Fruit fly (Drosophila melanogaster) whole organism, embryonic: ENCODE measurements around the gene Acp29AB.
A peak's percentile ranks its signal among the peaks of the same experiment; 100 is the strongest.

Experiments
- ATbp ChIP-seq: fragments of 200-800 bp; sonication (Bioruptor generic); optimal IDR thresholded peaks from 2 replicates; lab custom pipeline; 2017; ENCODE audit warnings: missing biosample characterization, mild to moderate bottlenecking, missing genetic modification characterization, missing genetic modification reagents
- Blimp-1 ChIP-seq: fragments of 200-800 bp; sonication (Bioruptor generic); optimal IDR thresholded peaks from 3 replicates; lab custom pipeline; 2018; ENCODE audit warnings: missing biosample characterization, missing genetic modification characterization, mild to moderate bottlenecking, moderate library complexity, missing genetic modification reagents
- CG10267 ChIP-seq: fragments of 200-800 bp; sonication (Bioruptor generic); optimal IDR thresholded peaks from 2 replicates; lab custom pipeline; 2018; ENCODE audit warnings: missing biosample characterization, mild to moderate bottlenecking, missing genetic modification characterization, moderate library complexity
- CG10274 ChIP-seq: fragments of 200-800 bp; sonication (Bioruptor generic); optimal IDR thresholded peaks from 3 replicates; lab custom pipeline; 2017; ENCODE audit warnings: missing biosample characterization, mild to moderate bottlenecking, missing genetic modification characterization
- CG10321 ChIP-seq: fragments of 200-800 bp; sonication (Bioruptor generic); IDR thresholded peaks from 2 replicates; pipeline ENCODE4 v1.3.6; 2022; ENCODE audit warnings: missing biosample characterization, missing genetic modification characterization
- CG1233 ChIP-seq: fragments of 200-800 bp; sonication (Bioruptor generic); optimal IDR thresholded peaks from 4 replicates; lab custom pipeline; 2018; ENCODE audit warnings: missing biosample characterization, mild to moderate bottlenecking, missing genetic modification characterization
- CG12391 ChIP-seq: fragments of 200-800 bp; sonication (Bioruptor generic); optimal IDR thresholded peaks from 3 replicates; lab custom pipeline; 2018; ENCODE audit warnings: missing biosample characterization, mild to moderate bottlenecking, missing genetic modification characterization, moderate library complexity
- CG14667 ChIP-seq: fragments of 200-800 bp; sonication (Bioruptor generic); IDR thresholded peaks from 2 replicates; pipeline ENCODE4 v1.3.6; 2022; ENCODE audit warnings: missing biosample characterization, missing genetic modification characterization
- CG16779 ChIP-seq: fragments of 200-800 bp; sonication (Bioruptor generic); IDR thresholded peaks from 2 replicates; pipeline ENCODE4 v1.3.6; 2022; ENCODE audit warnings: missing biosample characterization, missing genetic modification characterization
- CG17829 ChIP-seq: fragments of 200-800 bp; optimal IDR thresholded peaks from 2 replicates; lab custom pipeline; 2019; ENCODE audit warnings: missing biosample characterization, mild to moderate bottlenecking, missing genetic modification characterization, moderate library complexity
- CG31365 ChIP-seq: fragments of 200-800 bp; sonication (Bioruptor generic); optimal IDR thresholded peaks from 2 replicates; lab custom pipeline; 2018; ENCODE audit warnings: missing biosample characterization, mild to moderate bottlenecking, missing genetic modification characterization
- CG34224 ChIP-seq: fragments of 200-800 bp; sonication (Bioruptor generic); IDR thresholded peaks from 3 replicates; pipeline ENCODE4 v1.3.6; 2022; ENCODE audit warnings: missing biosample characterization, missing genetic modification characterization; ENCODE audit not compliant: partially characterized antibody
- CG4404 ChIP-seq: fragments of 200-800 bp; sonication (Bioruptor generic); IDR thresholded peaks from 2 replicates; pipeline ENCODE4 v1.3.6; 2022; ENCODE audit warnings: missing biosample characterization, missing genetic modification characterization
- CG4617 ChIP-seq: fragments of 200-800 bp; sonication (Bioruptor generic); optimal IDR thresholded peaks from 3 replicates; lab custom pipeline; 2016; ENCODE audit warnings: missing biosample characterization, missing genetic modification characterization, borderline replicate concordance
- CG6654 ChIP-seq: fragments of 200-800 bp; sonication (Bioruptor generic); optimal IDR thresholded peaks from 2 replicates; lab custom pipeline; 2017; ENCODE audit warnings: missing biosample characterization, mild to moderate bottlenecking, missing genetic modification characterization
- CG7556 ChIP-seq: fragments of 200-800 bp; sonication (Bioruptor generic); optimal IDR thresholded peaks from 2 replicates; lab custom pipeline; 2017; ENCODE audit warnings: missing biosample characterization, mild to moderate bottlenecking, missing genetic modification characterization
- CG9437 ChIP-seq: fragments of 200-800 bp; sonication (Bioruptor generic); optimal IDR thresholded peaks from 2 replicates; lab custom pipeline; 2018; ENCODE audit warnings: missing biosample characterization, mild to moderate bottlenecking, missing genetic modification characterization
- CG9797 ChIP-seq: fragments of 200-800 bp; sonication (Bioruptor generic); optimal IDR thresholded peaks from 3 replicates; lab custom pipeline; 2018; ENCODE audit warnings: missing biosample characterization, mild to moderate bottlenecking, missing genetic modification characterization
- CG9817 ChIP-seq: fragments of 200-800 bp; sonication (Bioruptor generic); optimal IDR thresholded peaks from 2 replicates; lab custom pipeline; 2018; ENCODE audit warnings: missing biosample characterization, mild to moderate bottlenecking, missing genetic modification characterization, moderate library complexity
- Deaf1 ChIP-seq: fragments of 200-800 bp; optimal IDR thresholded peaks from 3 replicates; lab custom pipeline; 2019; ENCODE audit warnings: missing biosample characterization, mild to moderate bottlenecking, missing genetic modification characterization, moderate library complexity
- Gsc ChIP-seq: fragments of 200-800 bp; sonication (Bioruptor generic); IDR thresholded peaks from 2 replicates; pipeline ENCODE4 v1.3.6; 2022; ENCODE audit warnings: missing biosample characterization, missing genetic modification characterization
- H2.0 ChIP-seq: fragments of 200-800 bp; sonication (Bioruptor generic); IDR thresholded peaks from 2 replicates; pipeline ENCODE4 v1.3.6; 2022; ENCODE audit warnings: missing biosample characterization, missing genetic modification characterization
- HLH54F ChIP-seq: fragments of 200-800 bp; sonication (Bioruptor generic); optimal IDR thresholded peaks from 3 replicates; lab custom pipeline; 2016; ENCODE audit warnings: missing biosample characterization, missing genetic modification characterization
- Hr3 ChIP-seq: fragments of 200-800 bp; sonication (Bioruptor generic); optimal IDR thresholded peaks from 3 replicates; lab custom pipeline; 2016; ENCODE audit warnings: missing biosample characterization, missing genetic modification characterization
- Hr51 ChIP-seq, 2 experiments: fragments of 200-800 bp; sonication (Bioruptor generic); optimal IDR thresholded peaks; 2 replicates in 1 of 2; 3 replicates in 1 of 2; lab custom pipeline; 2016 to 2018; ENCODE audit warnings: missing biosample characterization in 2 of 2, missing genetic modification characterization in 2 of 2, mild to moderate bottlenecking in 1 of 2, moderate library complexity in 1 of 2
- Neu2 ChIP-seq: fragments of 200-800 bp; sonication (Bioruptor generic); optimal IDR thresholded peaks from 3 replicates; lab custom pipeline; 2016; ENCODE audit warnings: missing biosample characterization, missing genetic modification characterization, borderline replicate concordance
- amos ChIP-seq: fragments of 200-800 bp; sonication (Bioruptor generic); IDR thresholded peaks from 2 replicates; pipeline ENCODE4 v1.3.6; 2022; ENCODE audit warnings: missing biosample characterization, missing genetic modification characterization; ENCODE audit not compliant: partially characterized antibody
- bigmax ChIP-seq: fragments of 200-800 bp; sonication (Bioruptor generic); optimal IDR thresholded peaks from 2 replicates; lab custom pipeline; 2018; ENCODE audit warnings: missing biosample characterization, mild to moderate bottlenecking, missing genetic modification characterization
- br ChIP-seq: fragments of >200 bp; optimal IDR thresholded peaks from 2 replicates; lab custom pipeline; 2017
- chinmo ChIP-seq: fragments of 200-800 bp; sonication (Bioruptor generic); IDR thresholded peaks from 4 replicates; pipeline ENCODE4 v1.3.6; 2022; ENCODE audit warnings: missing biosample characterization, missing genetic modification characterization; ENCODE audit not compliant: partially characterized antibody
- dmrt11E ChIP-seq: fragments of 200-800 bp; sonication (Bioruptor generic); optimal IDR thresholded peaks from 3 replicates; lab custom pipeline; 2018; ENCODE audit warnings: missing biosample characterization, mild to moderate bottlenecking, missing genetic modification characterization, moderate library complexity
- kay ChIP-seq: fragments of 200-800 bp; sonication (Bioruptor generic); optimal IDR thresholded peaks from 2 replicates; lab custom pipeline; 2016; ENCODE audit warnings: missing biosample characterization, missing genetic modification characterization
- kni ChIP-seq: fragments of 200-800 bp; sonication (Bioruptor generic); optimal IDR thresholded peaks from 3 replicates; lab custom pipeline; 2017; ENCODE audit warnings: mild to moderate bottlenecking, missing biosample characterization, missing genetic modification reagents, missing genetic modification characterization
- lmd ChIP-seq: fragments of 200-800 bp; sonication (Bioruptor generic); IDR thresholded peaks from 2 replicates; pipeline ENCODE4 v1.3.6; 2022; ENCODE audit warnings: missing biosample characterization, missing genetic modification characterization
- pnt ChIP-seq: fragments of 200-800 bp; sonication (Bioruptor generic); optimal IDR thresholded peaks from 3 replicates; lab custom pipeline; 2016; ENCODE audit warnings: missing biosample characterization, missing genetic modification characterization
- run ChIP-seq: fragments of 200-800 bp; sonication (Bioruptor generic); optimal IDR thresholded peaks from 3 replicates; lab custom pipeline; 2018; ENCODE audit warnings: missing biosample characterization, mild to moderate bottlenecking, missing genetic modification characterization
- slbo ChIP-seq: fragments of 200-800 bp; sonication (Bioruptor generic); IDR thresholded peaks from 2 replicates; pipeline ENCODE4 v1.3.6; 2022; ENCODE audit warnings: missing biosample characterization, missing genetic modification characterization
- toy ChIP-seq: fragments of 200-800 bp; sonication (Bioruptor generic); IDR thresholded peaks from 2 replicates; pipeline ENCODE4 v1.3.6; 2022; ENCODE audit warnings: missing biosample characterization, missing genetic modification characterization
- zf30C ChIP-seq: fragments of 200-800 bp; sonication (Bioruptor generic); optimal IDR thresholded peaks from 3 replicates; lab custom pipeline; 2018; ENCODE audit warnings: missing biosample characterization, mild to moderate bottlenecking, missing genetic modification characterization

Acp29AB gene

dm6 chr2L:8361204-8361952, 31.6 kb downstream of the Acp29AB start (continued):
- TF ChIP-seq CG6654 (GFP tag; lab: Kevin White, UChicago) (no peak), lmd (GFP tag; lab: Robert Waterston, UW) (no peak), kni (GFP tag; lab: Kevin White, UChicago) (peak; percentile 46), br (no peak), dmrt11E (peak; percentile 13), ATbp (GFP tag; lab: Kevin White, UChicago) (peak; percentile 44), Deaf1 (tag; lab: Kevin White, UChicago) (no peak), CG16779 (GFP tag; lab: Robert Waterston, UW) (no peak), CG14667 (GFP tag; lab: Robert Waterston, UW) (no peak), pnt (no peak), Gsc (GFP tag; lab: Robert Waterston, UW) (no peak)

DNA sequence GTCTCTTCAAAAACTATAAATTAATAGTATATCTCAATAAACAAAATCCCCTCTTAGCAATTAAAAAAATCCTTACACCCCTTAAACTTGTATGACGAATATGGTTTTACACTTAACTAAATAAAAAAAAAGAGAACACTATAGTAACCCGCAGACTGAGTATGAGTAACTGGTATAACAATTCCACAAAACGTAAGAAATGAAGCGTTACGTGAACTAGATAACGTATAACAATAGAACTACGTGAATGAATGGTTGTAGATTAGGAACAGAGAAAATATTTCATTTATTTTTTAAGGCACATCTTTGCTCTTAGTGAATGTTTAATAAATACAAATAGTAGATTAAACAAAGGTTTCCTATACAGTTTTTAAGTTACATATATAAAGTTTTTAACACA, 37.6 kb downstream of the Acp29AB start:
- TF ChIP-seq chinmo (0 out of 4 replicates have a peak, but pooled peaks have one; percentile 46), Blimp-1 (GFP tag; lab: Kevin White, UChicago) (no peak), Neu2 (GFP tag; lab: Kevin White, UChicago) (no peak), CG10274 (GFP tag; lab: Kevin White, UChicago) (no peak), Hr3 (GFP tag; lab: Kevin White, UChicago) (no peak), HLH54F (no peak), bigmax (GFP tag; lab: Kevin White, UChicago) (no peak), CG31365 (no peak), H2.0 (GFP tag; lab: Robert Waterston, UW) (no peak), CG4617 (GFP tag; lab: Kevin White, UChicago) (no peak), CG1233 (GFP tag; lab: Kevin White, UChicago) (no peak), slbo (GFP tag; lab: Robert Waterston, UW) (no peak), CG17829 (tag; lab: Kevin White, UChicago) (no peak), CG10321 (GFP tag; lab: Robert Waterston, UW) (0 out of 2 replicates have a peak, but pooled peaks have one; percentile 29), zf30C (GFP tag; lab: Kevin White, UChicago) (no peak), CG9437 (peak; percentile 91), amos (GFP tag; lab: Robert Waterston, UW) (no peak), toy (GFP tag; lab: Robert Waterston, UW) (no peak), CG9817 (no peak), CG4404 (GFP tag; lab: Robert Waterston, UW) (no peak), CG9797 (GFP tag; lab: Kevin White, UChicago) (no peak), CG7556 (GFP tag; lab: Kevin White, UChicago) (no peak), CG12391 (tag; lab: Kevin White, UChicago) (no peak), kay (GFP tag; lab: Kevin White, UChicago) (peak; percentile 35), Hr51 (GFP tag; optimal IDR thresholded peaks at IDR 0.05; lab: Kevin White, UChicago) (no peak), CG34224 (GFP tag; lab: Robert Waterston, UW) (no peak), CG10267 (tag; lab: Kevin White, UChicago) (no peak), run (tag; lab: Kevin White, UChicago) (no peak)
